Fruit fly (Drosophila melanogaster) whole organism, embryonic: ENCODE results near the gene CG7974.

ENCODE experiments used
- B-H2 ChIP-seq: fragments of 200-800 bp; sonication (Bioruptor generic); optimal IDR thresholded peaks from 2 replicates; lab custom pipeline; 2018; ENCODE audit warnings: missing biosample characterization, mild to moderate bottlenecking, missing genetic modification characterization
- Blimp-1 ChIP-seq: fragments of 200-800 bp; sonication (Bioruptor generic); optimal IDR thresholded peaks from 3 replicates; lab custom pipeline; 2018; ENCODE audit warnings: missing biosample characterization, missing genetic modification characterization, mild to moderate bottlenecking, moderate library complexity, missing genetic modification reagents
- Bteb2 ChIP-seq: fragments of 200-800 bp; sonication (Bioruptor generic); optimal IDR thresholded peaks from 2 replicates; lab custom pipeline; 2016; ENCODE audit warnings: missing biosample characterization, missing genetic modification characterization
- CG10366 ChIP-seq: fragments of 200-800 bp; sonication (Bioruptor generic); IDR thresholded peaks from 2 replicates; pipeline ENCODE4 v1.3.6; 2022; ENCODE audit warnings: missing biosample characterization, missing genetic modification characterization
- CG13624 ChIP-seq: fragments of 200-800 bp; sonication (Bioruptor generic); optimal IDR thresholded peaks from 2 replicates; lab custom pipeline; 2016; ENCODE audit warnings: missing biosample characterization, missing genetic modification characterization
- CG13775 ChIP-seq: fragments of 200-800 bp; sonication (Bioruptor generic); optimal IDR thresholded peaks from 3 replicates; lab custom pipeline; 2017; ENCODE audit warnings: missing biosample characterization, mild to moderate bottlenecking, missing genetic modification characterization
- CG14050 ChIP-seq: fragments of 200-800 bp; sonication (Bioruptor generic); IDR thresholded peaks from 3 replicates; pipeline ENCODE4 v1.3.6; 2022; ENCODE audit warnings: missing biosample characterization, missing genetic modification characterization
- CG14441 ChIP-seq: fragments of 200-800 bp; sonication (Bioruptor generic); IDR thresholded peaks from 2 replicates; pipeline ENCODE4 v1.3.6; 2022; ENCODE audit warnings: missing biosample characterization, missing genetic modification characterization
- CG14667 ChIP-seq: fragments of 200-800 bp; sonication (Bioruptor generic); IDR thresholded peaks from 2 replicates; pipeline ENCODE4 v1.3.6; 2022; ENCODE audit warnings: missing biosample characterization, missing genetic modification characterization
- CG14710 ChIP-seq: fragments of 200-800 bp; sonication (Bioruptor generic); optimal IDR thresholded peaks from 3 replicates; lab custom pipeline; 2019; ENCODE audit warnings: missing biosample characterization, mild to moderate bottlenecking, missing genetic modification characterization, moderate library complexity
- CG17186 ChIP-seq: fragments of 200-800 bp; sonication (Bioruptor generic); optimal IDR thresholded peaks from 3 replicates; lab custom pipeline; 2017; ENCODE audit warnings: missing biosample characterization, missing genetic modification reagents, missing genetic modification characterization
- CG18619 ChIP-seq: fragments of 200-800 bp; sonication (Bioruptor generic); optimal IDR thresholded peaks from 3 replicates; lab custom pipeline; 2017; ENCODE audit warnings: missing biosample characterization, mild to moderate bottlenecking, missing genetic modification characterization
- CG2116 ChIP-seq: fragments of 200-800 bp; sonication (Bioruptor generic); optimal IDR thresholded peaks from 3 replicates; lab custom pipeline; 2018; ENCODE audit warnings: missing biosample characterization, mild to moderate bottlenecking, missing genetic modification characterization
- CG2120 ChIP-seq: fragments of 200-800 bp; sonication (Bioruptor generic); optimal IDR thresholded peaks from 3 replicates; lab custom pipeline; 2016; ENCODE audit warnings: missing biosample characterization, missing genetic modification characterization
- CG2202 ChIP-seq: fragments of 200-800 bp; sonication (Bioruptor generic); optimal IDR thresholded peaks from 2 replicates; lab custom pipeline; 2018; ENCODE audit warnings: missing biosample characterization, mild to moderate bottlenecking, missing genetic modification characterization
- CG34224 ChIP-seq: fragments of 200-800 bp; sonication (Bioruptor generic); IDR thresholded peaks from 3 replicates; pipeline ENCODE4 v1.3.6; 2022; ENCODE audit warnings: missing biosample characterization, missing genetic modification characterization; ENCODE audit not compliant: partially characterized antibody
- CG3847 ChIP-seq: fragments of 200-800 bp; sonication (Bioruptor generic); IDR thresholded peaks from 2 replicates; pipeline ENCODE4 v1.3.6; 2022; ENCODE audit warnings: missing biosample characterization, missing genetic modification characterization
- CG4360 ChIP-seq: fragments of 200-800 bp; sonication (Bioruptor generic); IDR thresholded peaks from 2 replicates; pipeline ENCODE4 v1.3.6; 2022; ENCODE audit warnings: missing biosample characterization, missing genetic modification characterization
- CG4707 ChIP-seq: fragments of 200-800 bp; sonication (Bioruptor generic); optimal IDR thresholded peaks from 2 replicates; lab custom pipeline; 2018; ENCODE audit warnings: missing biosample characterization, mild to moderate bottlenecking, missing genetic modification characterization, moderate library complexity
- CG6791 ChIP-seq: fragments of 200-800 bp; sonication (Bioruptor generic); IDR thresholded peaks from 3 replicates; pipeline ENCODE4 v1.3.6; 2022; ENCODE audit warnings: missing biosample characterization, missing genetic modification characterization; ENCODE audit not compliant: partially characterized antibody
- CG8924 ChIP-seq: fragments of 200-800 bp; optimal IDR thresholded peaks from 3 replicates; lab custom pipeline; 2019; ENCODE audit warnings: missing biosample characterization, mild to moderate bottlenecking, missing genetic modification characterization, moderate library complexity
- CrebB ChIP-seq: fragments of 200-800 bp; sonication (Bioruptor generic); optimal IDR thresholded peaks from 3 replicates; lab custom pipeline; 2018; ENCODE audit warnings: missing biosample characterization, mild to moderate bottlenecking, missing genetic modification characterization
- Dip3 ChIP-seq: fragments of 200-800 bp; sonication (Bioruptor generic); optimal IDR thresholded peaks from 3 replicates; lab custom pipeline; 2016; ENCODE audit warnings: missing biosample characterization, missing genetic modification characterization
- Doc2 ChIP-seq: fragments of 200-800 bp; sonication (Bioruptor generic); IDR thresholded peaks from 2 replicates; pipeline ENCODE4 v1.3.6; 2022; ENCODE audit warnings: missing biosample characterization, missing genetic modification characterization
- Elba2 ChIP-seq: fragments of 200-800 bp; sonication (Bioruptor generic); optimal IDR thresholded peaks from 3 replicates; lab custom pipeline; 2016; ENCODE audit warnings: missing biosample characterization, missing genetic modification characterization
- Ets65A ChIP-seq: fragments of 200-800 bp; sonication (Bioruptor generic); peaks from one replicate; lab custom pipeline; 2016; ENCODE audit warnings: missing biosample characterization, missing genetic modification characterization
- Gsc ChIP-seq: fragments of 200-800 bp; sonication (Bioruptor generic); IDR thresholded peaks from 2 replicates; pipeline ENCODE4 v1.3.6; 2022; ENCODE audit warnings: missing biosample characterization, missing genetic modification characterization
- Hmr ChIP-seq: fragments of 200-800 bp; sonication (Bioruptor generic); optimal IDR thresholded peaks from 3 replicates; lab custom pipeline; 2017; ENCODE audit warnings: mild to moderate bottlenecking, missing biosample characterization, missing genetic modification reagents, missing genetic modification characterization
- Hr3 ChIP-seq: fragments of 200-800 bp; sonication (Bioruptor generic); optimal IDR thresholded peaks from 3 replicates; lab custom pipeline; 2016; ENCODE audit warnings: missing biosample characterization, missing genetic modification characterization
- Hsf ChIP-seq: fragments of 200-800 bp; sonication (Bioruptor generic); optimal IDR thresholded peaks from 3 replicates; lab custom pipeline; 2016; ENCODE audit warnings: missing biosample characterization, missing genetic modification characterization
- Lhr ChIP-seq: fragments of 200-800 bp; sonication (Bioruptor generic); optimal IDR thresholded peaks from 3 replicates; lab custom pipeline; 2017; ENCODE audit warnings: mild to moderate bottlenecking, missing biosample characterization, missing genetic modification reagents, missing genetic modification characterization
- MTF-1 ChIP-seq: fragments of 200-800 bp; sonication (Bioruptor generic); optimal IDR thresholded peaks from 2 replicates; lab custom pipeline; 2018; ENCODE audit warnings: missing biosample characterization, mild to moderate bottlenecking, missing genetic modification characterization, borderline replicate concordance
- NC2α ChIP-seq: fragments of 200-800 bp; sonication (Bioruptor generic); optimal IDR thresholded peaks from 2 replicates; lab custom pipeline; 2016; ENCODE audit warnings: missing biosample characterization, missing genetic modification characterization
- Opbp ChIP-seq: fragments of 200-800 bp; sonication (Bioruptor generic); IDR thresholded peaks from 3 replicates; pipeline ENCODE4 v1.3.6; 2022; ENCODE audit warnings: missing biosample characterization, missing genetic modification characterization; ENCODE audit not compliant: partially characterized antibody
- Ptx1 ChIP-seq: fragments of 200-800 bp; sonication (Bioruptor generic); IDR thresholded peaks from 2 replicates; pipeline ENCODE4 v1.3.6; 2022; ENCODE audit warnings: missing biosample characterization, missing genetic modification characterization
- Ravus ChIP-seq: fragments of 200-800 bp; sonication (Bioruptor generic); IDR thresholded peaks from 2 replicates; pipeline ENCODE4 v1.3.6; 2022; ENCODE audit warnings: missing biosample characterization, missing genetic modification characterization
- al ChIP-seq: fragments of 200-800 bp; sonication (Bioruptor generic); IDR thresholded peaks from 2 replicates; pipeline ENCODE4 v1.3.6; 2022; ENCODE audit warnings: missing biosample characterization, missing genetic modification characterization
- ap ChIP-seq: fragments of 200-800 bp; sonication (Bioruptor generic); IDR thresholded peaks from 2 replicates; pipeline ENCODE4 v1.3.6; 2022; ENCODE audit warnings: missing biosample characterization, missing genetic modification characterization
- corto ChIP-seq: fragments of 200-800 bp; sonication (Bioruptor generic); optimal IDR thresholded peaks from 2 replicates; lab custom pipeline; 2016; ENCODE audit warnings: missing biosample characterization, mild to moderate bottlenecking, missing genetic modification characterization, moderate library complexity
- crol ChIP-seq: fragments of 200-800 bp; sonication (Bioruptor generic); IDR thresholded peaks from 2 replicates; pipeline ENCODE4 v1.3.6; 2022; ENCODE audit warnings: missing biosample characterization, missing genetic modification characterization
- dan ChIP-seq: fragments of 200-800 bp; sonication (Bioruptor generic); IDR thresholded peaks from 2 replicates; pipeline ENCODE4 v1.3.6; 2022; ENCODE audit warnings: missing biosample characterization, missing genetic modification characterization
- fu2 ChIP-seq: fragments of 200-800 bp; sonication (Bioruptor generic); optimal IDR thresholded peaks from 2 replicates; lab custom pipeline; 2016; ENCODE audit warnings: missing biosample characterization, missing genetic modification characterization
- gce ChIP-seq: fragments of 200-800 bp; sonication (Bioruptor generic); IDR thresholded peaks from 3 replicates; pipeline ENCODE4 v1.3.6; 2022; ENCODE audit warnings: missing biosample characterization, missing genetic modification characterization
- grn ChIP-seq: fragments of 200-800 bp; sonication (Bioruptor generic); optimal IDR thresholded peaks from 3 replicates; lab custom pipeline; 2017; ENCODE audit warnings: missing biosample characterization, missing genetic modification characterization
- ham ChIP-seq: fragments of 200-800 bp; sonication (Bioruptor generic); IDR thresholded peaks from 2 replicates; pipeline ENCODE4 v1.3.6; 2022; ENCODE audit warnings: missing biosample characterization, missing genetic modification characterization
- nerfin-1 ChIP-seq: fragments of 200-800 bp; sonication (Bioruptor generic); optimal IDR thresholded peaks from 3 replicates; lab custom pipeline; 2019; ENCODE audit warnings: missing biosample characterization, mild to moderate bottlenecking, missing genetic modification characterization, moderate library complexity
- p53 ChIP-seq: fragments of 200-800 bp; sonication (Bioruptor generic); optimal IDR thresholded peaks from 2 replicates; lab custom pipeline; 2016; ENCODE audit warnings: missing biosample characterization, missing genetic modification characterization
- psq ChIP-seq: fragments of 200-800 bp; sonication (Bioruptor generic); optimal IDR thresholded peaks from 2 replicates; lab custom pipeline; 2017; ENCODE audit warnings: missing biosample characterization, missing genetic modification characterization
- sens-2 ChIP-seq: fragments of 200-800 bp; sonication (Bioruptor generic); IDR thresholded peaks from 2 replicates; pipeline ENCODE4 v1.3.6; 2022; ENCODE audit warnings: missing biosample characterization, missing genetic modification characterization
- sug ChIP-seq: fragments of 200-800 bp; optimal IDR thresholded peaks from 2 replicates; lab custom pipeline; 2019; ENCODE audit warnings: missing biosample characterization, mild to moderate bottlenecking, missing genetic modification characterization, moderate library complexity
- tup ChIP-seq: fragments of 200-800 bp; sonication (Bioruptor generic); optimal IDR thresholded peaks from 2 replicates; lab custom pipeline; 2016; ENCODE audit warnings: missing biosample characterization, mild to moderate bottlenecking, missing genetic modification characterization, moderate library complexity

The CG7974 gene

DNA sequence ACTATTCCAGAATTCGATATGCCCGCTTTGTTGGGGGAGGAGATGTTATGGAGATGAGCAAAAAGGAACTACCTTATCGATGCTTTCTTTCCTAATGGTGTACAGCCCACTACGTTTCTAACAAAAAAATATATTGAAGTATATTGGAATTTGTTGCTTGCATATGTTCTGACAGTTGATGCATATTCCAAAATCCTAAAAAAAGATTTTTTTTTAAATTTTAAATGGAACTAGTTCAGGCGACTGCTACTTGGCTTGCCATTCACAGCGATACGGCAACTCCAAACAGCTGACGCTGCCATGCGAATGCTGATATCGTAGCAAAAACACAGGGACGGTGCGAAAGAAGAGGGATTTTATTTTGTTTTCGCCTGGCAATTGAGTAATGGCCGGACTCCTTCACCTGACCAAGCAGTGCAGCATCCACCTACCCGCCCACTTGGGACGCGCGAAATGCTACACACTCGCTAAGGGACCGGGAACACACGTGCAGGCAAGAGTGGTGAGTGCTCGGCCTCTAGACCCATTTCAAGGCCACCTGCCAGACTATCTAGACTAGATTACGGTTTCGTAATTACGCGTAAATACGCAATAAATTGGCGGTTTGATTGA lies 46.7 kb upstream of the CG7974 start, which contains the start of the genes CG13926, ABCB7 and CG33230 (continued):
- no peak for TF ChIP-seq NC2α (GFP tag; lab: Kevin White, UChicago)
- no peak for TF ChIP-seq Ravus (GFP tag; lab: Robert Waterston, UW)
- no peak for TF ChIP-seq ap (GFP tag; lab: Robert Waterston, UW)
- no peak for TF ChIP-seq CG17186 (GFP tag; lab: Kevin White, UChicago)
- TF ChIP-seq B-H2 (GFP tag; lab: Kevin White, UChicago): peak; percentile 59
- no peak for TF ChIP-seq CG6791 (GFP tag; lab: Robert Waterston, UW)
- no peak for TF ChIP-seq CG4360 (GFP tag; lab: Robert Waterston, UW)
- peak; percentile 40 for TF ChIP-seq Hsf (GFP tag; lab: Kevin White, UChicago)
- no peak for TF ChIP-seq CrebB (tag; lab: Kevin White, UChicago)
- TF ChIP-seq Hmr: peak; percentile 31
- TF ChIP-seq Dip3: peak; percentile 1
- TF ChIP-seq Gsc (GFP tag; lab: Robert Waterston, UW): no peak
- no peak for TF ChIP-seq MTF-1 (GFP tag; lab: Kevin White, UChicago)
- TF ChIP-seq sug (tag; lab: Kevin White, UChicago): peak; percentile 60
- peak; percentile 8 for TF ChIP-seq Lhr (GFP tag; lab: Kevin White, UChicago)
- no peak for TF ChIP-seq p53 (GFP tag; lab: Kevin White, UChicago)
- TF ChIP-seq CG10366: no peak
- no peak for TF ChIP-seq sens-2 (GFP tag; lab: Robert Waterston, UW)
- TF ChIP-seq CG2116 (GFP tag; lab: Kevin White, UChicago): peak; percentile 42
- peak; percentile 55 for TF ChIP-seq CG14710 (tag; lab: Kevin White, UChicago)
- TF ChIP-seq CG3847: peak; percentile 38; the same call in 1 of the 2 replicates
- no peak for TF ChIP-seq CG14441 (GFP tag; lab: Robert Waterston, UW)
- TF ChIP-seq Doc2 (GFP tag; lab: Robert Waterston, UW): no peak
- no peak for TF ChIP-seq CG14050 (GFP tag; lab: Robert Waterston, UW)
- TF ChIP-seq tup (GFP tag; lab: Kevin White, UChicago): no peak
- no peak for TF ChIP-seq grn
- peak; percentile 35 for TF ChIP-seq CG13775 (GFP tag; lab: Kevin White, UChicago)
- no peak for TF ChIP-seq CG2202
- TF ChIP-seq Ets65A: peak; percentile 92
- TF ChIP-seq nerfin-1 (tag; lab: Kevin White, UChicago): peak; percentile 33
- TF ChIP-seq crol (GFP tag; lab: Robert Waterston, UW): no peak
- TF ChIP-seq fu2: peak; percentile 6
- peak; percentile 14 for TF ChIP-seq CG18619 (GFP tag; lab: Kevin White, UChicago)
- TF ChIP-seq CG4707 (GFP tag; lab: Kevin White, UChicago): no peak
- TF ChIP-seq Ptx1 (GFP tag; lab: Robert Waterston, UW): no peak; the same call in 1 of the 2 replicates
- no peak for TF ChIP-seq Blimp-1
- no peak for TF ChIP-seq Hr3 (GFP tag; lab: Kevin White, UChicago)
- no peak for TF ChIP-seq corto
- no peak for TF ChIP-seq dan (GFP tag; lab: Robert Waterston, UW)
- no peak for TF ChIP-seq psq
- no peak for TF ChIP-seq al (GFP tag; lab: Robert Waterston, UW)
- TF ChIP-seq CG34224 (GFP tag; lab: Robert Waterston, UW): peak; percentile 66; the same call in 2 of the 3 replicates
- peak; percentile 35 for TF ChIP-seq CG13624 (GFP tag; lab: Kevin White, UChicago)
- TF ChIP-seq gce (GFP tag; lab: Robert Waterston, UW): no peak
- TF ChIP-seq CG8924 (tag; lab: Kevin White, UChicago): peak; percentile 4
- no peak for TF ChIP-seq Elba2 (GFP tag; lab: Kevin White, UChicago)
- TF ChIP-seq Opbp: no peak
- TF ChIP-seq CG14667: no peak
- TF ChIP-seq CG2120: peak; percentile 71
- no peak for TF ChIP-seq Bteb2 (GFP tag; lab: Kevin White, UChicago)
- TF ChIP-seq ham (GFP tag; lab: Robert Waterston, UW): no peak
